Fruit fly (Drosophila melanogaster): ENCODE data around the gene Spn31A.

Spn31A gene

DNA sequence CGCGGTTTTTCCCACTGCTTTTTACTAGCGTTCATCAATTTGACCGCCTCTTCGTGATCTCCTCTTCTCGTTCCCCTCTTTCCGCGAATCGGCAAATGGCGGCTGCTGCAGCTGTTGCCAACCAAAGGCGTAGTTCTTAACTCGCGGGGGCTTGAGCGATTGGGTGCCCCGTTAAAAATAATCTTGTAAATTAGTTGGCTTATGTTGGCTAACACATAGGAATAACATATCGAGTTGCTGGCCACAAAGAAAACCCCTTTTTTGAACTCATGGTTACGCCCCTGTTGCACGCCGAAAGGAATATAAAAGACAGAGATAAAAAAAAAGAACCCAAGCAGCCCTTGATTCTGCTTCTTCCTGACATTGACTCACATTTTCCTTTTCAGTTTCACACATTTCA lies 3.4 kb upstream of the Spn31A start (continued):
- TF ChIP-seq D19A (tag; optimal IDR thresholded peaks at IDR 0.05) (peak; percentile 43), CG4617 (GFP tag; optimal IDR thresholded peaks at IDR 0.05; ENCODE audit: borderline replicate concordance) (peak; percentile 21), bbx (GFP tag; IDR thresholded peaks at IDR 0.05; ENCODE audit: partially characterized antibody) (no peak), Eip74EF (GFP tag; optimal IDR thresholded peaks at IDR 0.05) (peak in 1 of 2 experiments; percentile 10), CG30403 (GFP tag; optimal IDR thresholded peaks at IDR 0.05) (peak; percentile 63), Atf6 (GFP tag; IDR thresholded peaks at IDR 0.05) (peak; percentile 23; the same call in 1 of the 2 replicates), Trl (optimal IDR thresholded peaks at IDR 0.05) (no peak), Trl (GFP tag; optimal IDR thresholded peaks at IDR 0.05) (peak; percentile 79), fd102C (GFP tag; optimal IDR thresholded peaks at IDR 0.05) (no peak), CG16779 (GFP tag; IDR thresholded peaks at IDR 0.05) (no peak), Med (GFP tag) (peak; percentile 96), Hr78 (GFP tag; optimal IDR thresholded peaks at IDR 0.05) (peak in 1 of 2 experiments; percentile 2), CG12769 (tag; optimal IDR thresholded peaks at IDR 0.05) (peak; percentile 49), CG5953 (GFP tag; IDR thresholded peaks at IDR 0.05) (peak; percentile 71), seq (GFP tag; IDR thresholded peaks at IDR 0.05) (0 out of 2 replicates have a peak, but pooled peaks have one; percentile 27), CG9437 (GFP tag; optimal IDR thresholded peaks at IDR 0.05) (no peak), pum (GFP tag; optimal IDR thresholded peaks at IDR 0.05) (peak; percentile 71), CG17802 (tag; optimal IDR thresholded peaks at IDR 0.05) (peak; percentile 62), pfk (GFP tag; optimal IDR thresholded peaks at IDR 0.05) (no peak), CG9876 (GFP tag; optimal IDR thresholded peaks at IDR 0.05) (peak; percentile 5), stwl (tag; optimal IDR thresholded peaks at IDR 0.05) (peak; percentile 13), CG12071 (GFP tag; optimal IDR thresholded peaks at IDR 0.05) (peak; percentile 9), CG7839 (tag; optimal IDR thresholded peaks at IDR 0.05) (peak; percentile 81), ara (GFP tag; IDR thresholded peaks at IDR 0.05) (peak; percentile 89), D19B (GFP tag; optimal IDR thresholded peaks at IDR 0.05) (no peak), CG17568 (GFP tag; optimal IDR thresholded peaks at IDR 0.05) (no peak), pita (GFP tag; optimal IDR thresholded peaks at IDR 0.05) (no peak), CG9797 (GFP tag; optimal IDR thresholded peaks at IDR 0.05) (no peak), CG14710 (tag; optimal IDR thresholded peaks at IDR 0.05) (peak; percentile 63), sqz (GFP tag; optimal IDR thresholded peaks at IDR 0.05) (peak; percentile 59), Antp (GFP tag; optimal IDR thresholded peaks at IDR 0.05) (peak; percentile 84), cad (GFP tag; optimal IDR thresholded peaks at IDR 0.05) (no peak), gro (GFP tag; optimal IDR thresholded peaks at IDR 0.05) (no peak), Bgb (GFP tag; IDR thresholded peaks at IDR 0.05; ENCODE audit: partially characterized antibody) (no peak), Mrtf (GFP tag; IDR thresholded peaks at IDR 0.05) (peak; percentile 71), CG7556 (GFP tag; optimal IDR thresholded peaks at IDR 0.05) (peak; percentile 32), sens-2 (GFP tag; IDR thresholded peaks at IDR 0.05) (peak; percentile 76), CkIIα-i1 (GFP tag; IDR thresholded peaks at IDR 0.05) (no peak), CG15073 (GFP tag; optimal IDR thresholded peaks at IDR 0.05) (peak; percentile 51), CG8924 (tag; optimal IDR thresholded peaks at IDR 0.05) (peak; percentile 35), eve (GFP tag; optimal IDR thresholded peaks at IDR 0.05) (no peak), usp (GFP tag; optimal IDR thresholded peaks at IDR 0.05) (no peak), odd (GFP tag; optimal IDR thresholded peaks at IDR 0.05) (no peak), ham (GFP tag; IDR thresholded peaks at IDR 0.05) (no peak), MBD-R2 (GFP tag; IDR thresholded peaks at IDR 0.05) (peak; percentile 32; the same call in 1 of the 2 replicates), oc (tag; optimal IDR thresholded peaks at IDR 0.05) (peak; percentile 73), sens (GFP tag) (peak; percentile 96), CHES-1-like (GFP tag; optimal IDR thresholded peaks at IDR 0.05) (no peak), pan (optimal IDR thresholded peaks at IDR 0.05) (no peak), pan (GFP tag; optimal IDR thresholded peaks at IDR 0.05 in 1 of 2, IDR thresholded peaks at IDR 0.05 in 1 of 2) (peak in 1 of 2 experiments; percentile 71), CG1233 (GFP tag; optimal IDR thresholded peaks at IDR 0.05) (peak; percentile 63)
